Worm (Caenorhabditis elegans): ENCODE measurements around the gene T24H10.5.

The T24H10.5 gene

DNA sequence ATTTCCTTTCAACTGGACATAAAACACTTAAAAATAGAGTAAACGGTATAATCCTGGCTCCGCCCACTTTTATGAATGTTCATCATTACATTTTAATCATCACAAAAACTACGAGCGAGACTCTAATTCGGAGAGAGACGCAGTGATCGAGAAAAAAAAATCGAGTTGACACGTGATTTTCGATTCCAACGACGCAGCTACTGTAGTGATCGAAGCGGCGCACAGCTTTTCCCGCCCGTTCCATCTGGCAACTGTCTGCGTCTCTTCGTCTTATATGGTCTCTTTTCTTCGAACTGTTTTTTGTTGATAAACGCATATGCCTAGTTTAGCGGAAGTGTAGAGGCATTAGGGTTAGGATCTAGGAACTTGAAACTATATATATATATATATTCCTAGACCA, 12.9 kb downstream of the T24H10.5 start:
- no peak for TF ChIP-seq unc-62 (GFP tag; optimal IDR thresholded peaks at IDR 0.05)

DNA sequence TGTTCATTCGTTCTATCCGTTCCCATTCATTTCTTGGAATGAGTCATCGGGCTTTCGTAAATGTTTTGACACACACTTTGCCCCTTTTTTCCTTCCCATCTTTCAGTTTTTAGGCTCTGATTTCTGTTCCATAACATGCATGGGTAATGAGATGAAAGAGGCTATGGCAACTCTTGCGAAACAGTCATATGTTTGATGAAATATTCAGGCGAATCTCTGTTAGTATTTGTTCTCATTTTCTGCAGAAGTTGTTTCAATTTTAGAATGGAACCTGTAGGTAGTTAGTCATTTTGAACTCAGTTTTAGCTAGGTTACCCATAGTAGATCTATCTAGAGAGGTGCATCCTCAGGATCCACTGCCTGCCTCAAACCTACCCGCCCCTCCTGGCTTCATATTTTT, 14.1 kb downstream of the T24H10.5 start:
- no peak for TF ChIP-seq unc-62 (GFP tag; optimal IDR thresholded peaks at IDR 0.05)

DNA sequence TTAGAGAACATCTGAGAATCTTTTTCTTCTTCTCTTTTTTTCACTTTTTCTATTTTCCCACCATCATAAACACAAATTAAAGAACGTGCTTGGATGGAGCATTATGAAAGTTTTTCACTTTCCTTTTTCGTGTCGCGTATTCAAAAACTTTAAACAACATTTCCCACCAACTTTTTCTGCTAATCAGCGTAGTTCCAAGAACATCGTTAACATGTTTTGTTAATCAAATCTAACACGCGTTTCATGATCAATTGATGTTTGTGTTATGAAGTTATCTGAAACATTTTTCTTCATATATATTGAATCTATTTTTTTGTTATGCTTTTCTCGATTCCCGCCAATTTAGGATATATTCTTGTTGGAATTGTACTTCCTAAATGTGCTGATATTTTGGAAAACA, 14.7 kb downstream of the T24H10.5 start:
- no peak for TF ChIP-seq unc-62 (GFP tag; optimal IDR thresholded peaks at IDR 0.05)

DNA sequence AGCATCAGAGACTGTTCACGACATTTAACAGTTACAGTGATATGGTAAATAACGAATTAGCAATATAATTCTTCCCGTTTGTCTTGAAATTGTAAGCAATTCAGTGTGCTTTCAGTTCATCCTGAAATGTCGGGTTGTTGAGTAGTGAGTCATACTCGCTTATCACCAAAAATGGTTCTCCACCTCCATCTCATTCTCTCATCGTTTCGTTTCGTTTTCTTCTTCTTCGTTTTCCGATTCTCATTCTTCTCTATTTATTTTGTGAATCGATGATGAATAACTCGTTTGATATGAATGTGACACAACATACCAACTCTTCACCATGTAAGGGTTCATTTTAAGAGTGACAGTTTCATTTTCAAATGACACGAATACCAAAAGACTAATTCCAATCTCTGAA, 15.5 kb downstream of the T24H10.5 start:
- TF ChIP-seq unc-62 (GFP tag; optimal IDR thresholded peaks at IDR 0.05): no peak

DNA sequence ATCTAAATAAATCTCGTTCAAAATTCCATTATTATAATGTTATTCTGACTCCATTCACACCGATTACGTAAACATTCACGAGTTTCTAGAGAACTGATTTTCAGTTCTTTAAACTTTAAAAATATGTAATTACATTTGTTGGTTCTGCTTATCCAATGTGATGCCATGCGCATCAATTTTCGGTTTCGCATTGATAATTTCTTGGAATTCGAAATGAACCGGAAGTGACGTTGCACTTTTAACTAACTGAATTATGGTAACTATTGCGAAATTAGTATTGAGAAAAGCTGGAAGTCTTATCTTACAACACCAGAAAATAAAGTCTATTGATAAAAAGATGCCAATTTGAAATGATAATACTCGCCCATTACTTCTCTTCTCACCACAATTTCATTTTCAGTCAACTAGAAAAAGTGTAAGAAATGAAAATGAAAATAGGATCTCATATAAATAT, 16.9 kb downstream of the T24H10.5 start:
- no peak for TF ChIP-seq unc-62 (GFP tag; optimal IDR thresholded peaks at IDR 0.05)

DNA sequence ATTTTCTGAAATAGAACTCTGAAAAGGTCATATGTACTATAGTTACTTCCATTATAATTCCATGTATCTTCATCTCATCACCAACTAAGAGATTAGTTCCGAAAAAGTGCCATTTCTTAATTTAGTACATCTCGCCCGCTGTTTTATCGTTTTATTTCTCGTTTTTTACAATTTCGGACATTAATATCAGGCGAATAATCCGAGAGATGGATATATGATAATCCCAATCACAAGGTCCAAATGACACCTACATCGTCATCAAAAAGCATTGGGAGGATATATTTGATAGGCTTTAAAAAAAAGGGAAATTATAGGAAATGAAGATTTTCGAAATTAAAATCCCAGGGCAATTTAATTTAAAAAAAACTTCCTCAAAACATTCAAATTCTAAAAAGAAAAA, 19.4 kb downstream of the T24H10.5 start:
- TF ChIP-seq unc-62 (GFP tag; optimal IDR thresholded peaks at IDR 0.05): no peak

DNA sequence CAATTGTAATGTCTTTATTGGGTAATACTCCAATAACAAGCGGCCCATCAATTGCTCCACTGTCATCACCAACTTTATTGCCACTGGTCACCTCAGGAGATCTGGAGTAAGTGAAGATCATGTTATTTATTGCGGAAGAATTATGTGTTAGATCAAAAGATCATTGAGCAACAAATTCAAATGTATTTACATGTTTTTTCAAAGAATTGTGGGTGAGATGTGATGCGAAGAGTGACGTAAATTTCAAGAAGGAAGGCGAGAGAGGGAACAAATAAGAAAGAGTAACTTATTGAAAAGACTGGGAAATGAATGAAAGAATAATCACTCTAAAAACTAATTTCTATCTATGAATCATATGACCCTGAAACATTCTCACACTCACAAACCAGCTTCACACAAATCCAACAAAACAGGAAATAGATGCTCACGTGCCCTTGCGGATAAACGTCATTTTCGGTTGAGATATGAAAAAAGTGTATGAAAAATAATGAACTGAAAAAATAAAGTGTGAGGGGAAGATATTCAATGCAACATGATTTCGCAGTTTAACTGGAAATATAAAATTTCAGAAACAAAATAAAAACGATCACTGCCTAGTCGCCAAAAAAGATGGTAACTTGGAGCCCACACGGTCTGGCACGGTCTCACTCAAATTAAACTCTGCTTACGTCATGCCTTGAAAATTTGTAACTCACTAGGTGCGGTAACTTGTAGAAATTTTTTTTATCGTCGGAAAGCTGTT, 20.1 kb downstream of the T24H10.5 start:
- TF ChIP-seq unc-62 (GFP tag; optimal IDR thresholded peaks at IDR 0.05): no peak

DNA sequence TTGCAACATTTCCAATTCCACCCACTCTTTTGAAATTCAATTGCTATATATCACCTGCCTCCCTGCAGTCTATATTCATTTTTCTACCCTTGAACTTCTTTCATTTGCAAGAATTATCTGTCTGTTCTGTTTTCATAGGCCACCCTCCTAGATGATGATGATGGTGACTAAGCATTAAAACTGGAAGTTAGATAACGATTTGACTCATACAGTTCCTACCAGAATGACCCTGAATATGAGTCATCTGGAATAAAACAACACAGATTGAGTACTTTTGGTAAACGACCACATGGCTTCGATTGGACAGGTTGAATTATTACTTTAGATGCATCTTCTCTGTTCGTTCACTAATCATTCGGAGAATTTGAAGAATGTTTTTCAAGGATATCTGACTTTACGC, 23.5 kb downstream of the T24H10.5 start:
- no peak for TF ChIP-seq unc-62 (GFP tag; optimal IDR thresholded peaks at IDR 0.05)

DNA sequence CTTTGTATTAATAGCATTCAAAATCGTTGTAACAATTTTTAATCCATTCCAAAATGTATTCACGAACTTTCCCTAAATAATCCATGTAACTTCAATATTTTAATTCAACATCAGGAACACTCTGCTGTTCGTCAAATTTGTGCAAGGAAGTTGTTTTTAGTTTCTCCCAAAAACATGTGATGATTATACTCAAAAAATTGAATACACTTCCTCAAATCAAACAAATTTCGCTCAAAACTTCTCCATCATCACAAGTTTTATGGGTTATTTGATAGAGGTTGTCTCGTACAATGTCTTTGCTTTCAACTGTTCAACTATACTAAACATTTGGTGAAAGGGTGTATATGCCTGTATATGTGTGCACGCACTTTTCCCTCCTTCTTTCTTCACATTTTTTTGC, 24.1 kb downstream of the T24H10.5 start:
- no peak for TF ChIP-seq unc-62 (GFP tag; optimal IDR thresholded peaks at IDR 0.05)

DNA sequence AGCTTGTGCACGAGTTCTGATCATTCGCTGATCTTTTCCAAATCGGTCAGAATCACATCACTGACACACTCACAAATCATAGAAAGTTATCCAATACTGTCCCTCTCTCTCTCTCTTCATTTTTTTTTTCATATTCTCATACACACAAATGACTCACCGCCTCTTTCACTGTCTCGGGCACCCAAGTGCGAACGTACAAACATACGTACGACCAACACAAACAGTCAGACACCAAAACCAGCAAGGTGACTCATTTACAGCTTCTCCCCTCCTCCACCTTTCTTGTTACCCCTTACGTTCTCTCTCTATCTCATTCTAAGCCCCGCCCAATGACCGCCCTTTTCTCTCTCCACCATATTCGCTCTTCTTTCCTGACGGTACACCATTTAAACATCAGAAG, 26.1 kb downstream of the T24H10.5 start:
- no peak for TF ChIP-seq unc-62 (GFP tag; optimal IDR thresholded peaks at IDR 0.05)

DNA sequence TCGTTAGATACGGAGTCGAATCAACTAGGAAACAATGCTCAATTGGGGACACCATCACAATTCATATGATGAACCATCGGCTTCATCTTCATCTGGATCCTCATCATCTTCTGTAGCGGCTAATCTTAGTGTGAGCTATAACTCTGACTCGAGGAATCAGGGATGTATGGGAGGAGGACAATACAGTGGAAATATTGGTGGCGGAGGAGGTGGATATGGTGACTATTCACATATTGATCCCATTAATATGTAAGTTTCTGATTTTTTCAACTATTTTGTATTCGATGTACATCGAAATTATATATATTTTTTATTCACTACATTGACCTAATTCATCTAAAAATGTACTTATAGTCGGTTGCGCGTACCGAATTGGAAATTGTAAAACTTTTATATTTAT, 26.5 kb downstream of the T24H10.5 start:
- no peak for TF ChIP-seq unc-62 (GFP tag; optimal IDR thresholded peaks at IDR 0.05)

DNA sequence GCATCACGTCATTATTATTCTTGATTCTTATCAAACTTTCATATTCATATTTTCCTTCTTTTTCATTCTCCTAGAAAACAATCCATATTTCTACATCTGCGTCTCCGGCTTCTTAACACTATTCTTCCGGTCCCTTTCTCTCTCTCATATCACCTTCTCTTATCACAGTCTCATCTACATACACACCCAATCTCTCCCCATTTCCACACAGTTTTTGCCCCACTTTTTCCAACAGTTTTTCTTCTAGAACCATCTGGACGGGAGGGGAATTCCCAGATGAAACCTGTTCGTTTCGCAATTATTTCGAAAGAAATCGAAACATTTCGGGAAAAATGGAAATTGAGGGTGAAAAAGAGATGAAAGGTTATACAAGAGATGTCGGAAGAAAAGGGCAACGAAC, 27.2 kb downstream of the T24H10.5 start:
- TF ChIP-seq unc-62 (GFP tag; optimal IDR thresholded peaks at IDR 0.05): no peak

DNA sequence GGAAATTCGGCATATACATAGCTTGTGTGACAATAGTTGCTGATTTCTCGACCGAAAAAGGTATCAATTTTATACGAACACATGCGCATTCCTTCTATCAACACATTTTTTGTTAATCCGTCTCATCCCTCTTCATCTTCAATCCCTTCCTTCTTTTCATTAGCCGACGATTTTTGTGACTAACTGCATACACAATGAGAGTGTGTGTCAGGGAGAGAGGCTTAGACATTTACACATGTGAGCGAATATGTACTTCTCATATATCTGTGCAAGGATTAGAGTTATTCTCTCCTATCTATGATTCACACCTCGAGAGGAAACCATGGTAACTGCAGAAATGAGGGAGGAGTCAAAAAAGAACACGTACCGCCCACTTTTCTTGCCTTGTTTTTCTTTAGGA, 29.4 kb downstream of the T24H10.5 start:
- no peak for TF ChIP-seq unc-62 (GFP tag; optimal IDR thresholded peaks at IDR 0.05)

DNA sequence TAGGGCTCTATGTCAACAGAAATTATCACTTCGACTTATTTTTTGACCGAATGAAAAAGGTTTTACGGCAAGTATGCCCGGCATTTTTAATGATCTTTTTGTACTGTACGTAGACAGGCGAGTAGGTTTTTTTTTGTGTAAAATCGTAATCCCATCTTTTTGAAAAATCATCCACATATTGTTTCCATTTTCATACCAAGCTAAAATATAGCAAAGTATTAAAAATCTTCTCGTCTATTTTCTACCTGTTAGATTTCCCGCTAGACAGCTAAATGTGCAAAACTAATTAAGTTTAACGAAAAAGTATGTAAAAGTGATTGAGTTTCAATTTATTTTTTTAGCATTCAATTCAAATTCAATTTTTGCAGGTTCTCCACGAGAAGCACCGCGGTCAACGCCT, 30.5 kb downstream of the T24H10.5 start, which contains the start of gene C16D2.1:
C16D2.1 (plus strand) TSS at position 301 of the 400 bp plus-strand sequence.
- no peak for TF ChIP-seq unc-62 (GFP tag; optimal IDR thresholded peaks at IDR 0.05)

DNA sequence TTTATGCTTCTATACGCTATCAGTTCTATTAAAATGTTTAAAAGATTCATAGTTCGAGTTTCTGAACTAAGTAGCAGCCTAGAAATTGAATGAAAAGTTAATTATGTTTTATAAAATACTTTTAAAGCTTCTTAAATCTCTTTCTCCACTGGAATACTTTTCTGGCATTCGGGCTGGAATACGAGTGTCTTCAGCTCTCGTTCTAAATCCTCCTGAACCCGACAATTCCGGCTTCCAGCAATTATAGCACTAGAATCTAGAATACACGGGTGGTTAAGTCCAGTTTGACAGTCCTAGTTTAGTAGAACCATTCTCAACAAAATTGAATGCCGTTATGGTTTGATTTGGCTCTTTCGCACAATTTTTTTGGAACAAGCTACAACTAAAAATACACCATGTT, 31.4 kb downstream of the T24H10.5 start:
- TF ChIP-seq unc-62 (GFP tag; optimal IDR thresholded peaks at IDR 0.05): no peak

DNA sequence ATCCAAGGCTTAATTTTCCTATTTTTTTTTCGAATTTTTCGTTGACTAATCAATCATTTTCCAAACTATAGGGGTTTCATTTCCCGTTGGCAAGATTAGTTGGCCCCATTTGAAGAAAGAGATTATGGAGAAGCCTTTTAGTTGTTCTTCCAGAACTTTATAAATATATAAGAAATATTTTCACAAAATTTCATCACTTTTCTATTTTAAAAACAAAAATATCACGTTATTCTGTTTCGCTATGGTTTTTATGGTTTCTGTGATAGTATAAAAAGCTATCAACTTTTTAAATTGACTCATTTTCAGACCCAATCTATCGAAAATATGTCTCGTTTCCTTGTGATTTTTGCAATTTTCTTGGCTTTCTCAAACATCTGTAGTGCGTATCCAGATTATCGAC, 35.0 kb downstream of the T24H10.5 start, which contains the start of gene nlp-78:
nlp-78 (plus strand) TSS at position 301 of the 400 bp plus-strand sequence.
- TF ChIP-seq unc-62 (GFP tag; optimal IDR thresholded peaks at IDR 0.05): no peak

DNA sequence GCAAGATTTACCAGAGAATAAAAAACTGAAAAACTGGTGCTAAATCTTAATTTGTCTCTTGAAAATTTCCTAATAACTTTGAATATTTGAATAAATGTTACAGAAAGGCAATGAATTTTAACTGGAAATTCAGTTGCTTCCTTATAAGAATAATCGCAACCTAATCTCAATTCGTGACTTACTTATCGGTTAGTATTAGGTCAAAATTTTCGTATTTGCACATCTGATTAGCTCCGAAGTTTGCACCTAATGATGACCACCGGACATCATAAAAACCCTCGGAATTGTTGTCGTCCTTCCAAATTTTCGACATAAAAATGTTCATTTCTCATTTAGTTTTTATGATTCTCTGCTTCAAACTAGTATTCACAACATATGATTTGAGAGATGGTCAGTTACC, 36.9 kb downstream of the T24H10.5 start, which contains the start of gene C16D2.3:
C16D2.3 (plus strand) TSS at position 301 of the 400 bp plus-strand sequence.
- no peak for TF ChIP-seq unc-62 (GFP tag; optimal IDR thresholded peaks at IDR 0.05)
